Worm (Caenorhabditis elegans) whole organism, L1 larva: ENCODE results near the gene hmit-1.3.

ENCODE experiments used
- C16A3.4 ChIP-seq: fragments of 150-350 bp; optimal IDR thresholded peaks from 2 replicates; lab custom pipeline; 2014; ENCODE audit warnings: missing biosample characterization, missing genetic modification characterization
- Y116A8C.19 ChIP-seq: sonication (generic microtip); optimal IDR thresholded peaks from 2 replicates; lab custom pipeline; 2016; ENCODE audit warnings: missing compliant biosample characterization, missing genetic modification characterization, borderline replicate concordance
- ama-1 ChIP-seq: fragments of 150-350 bp; optimal IDR thresholded peaks from 2 replicates; lab custom pipeline; 2014
- blmp-1 ChIP-seq: fragments of 150-350 bp; optimal IDR thresholded peaks from 2 replicates; lab custom pipeline; 2014; ENCODE audit warnings: missing biosample characterization, missing genetic modification characterization
- ceh-8 ChIP-seq: fragments of 200-800 bp; sonication (Bioruptor generic); optimal IDR thresholded peaks from 2 replicates; lab custom pipeline; 2018; ENCODE audit warnings: mild to moderate bottlenecking, missing genetic modification characterization, moderate library complexity, missing compliant biosample characterization
- ceh-82 ChIP-seq, 3 experiments: fragments of 150-350 bp in 1 of 3; sonication (generic microtip) in 2 of 3; optimal IDR thresholded peaks; 2 replicates each; lab custom pipeline; 2014 to 2017; ENCODE audit warnings: missing biosample characterization in 3 of 3, missing genetic modification characterization in 3 of 3
- ceh-90 ChIP-seq: sonication (generic microtip); optimal IDR thresholded peaks from 2 replicates; lab custom pipeline; 2016; ENCODE audit warnings: missing genetic modification characterization, missing compliant biosample characterization
- dsc-1 ChIP-seq: sonication (generic microtip); optimal IDR thresholded peaks from 2 replicates; lab custom pipeline; 2016; ENCODE audit warnings: mild to moderate bottlenecking, missing genetic modification characterization, missing compliant biosample characterization
- efl-1 ChIP-seq, 4 experiments: fragments of 150-350 bp; optimal IDR thresholded peaks in 3 of 4; peaks in 1 of 4; 1 replicate in 1 of 4; 2 replicates in 3 of 4; lab custom pipeline; 2014; ENCODE audit warnings: missing biosample characterization in 2 of 4, missing genetic modification characterization in 2 of 4, missing genetic modification reagents in 2 of 4
- efl-3 ChIP-seq: fragments of 200-800 bp; sonication (Bioruptor generic); optimal IDR thresholded peaks from 2 replicates; lab custom pipeline; 2018; ENCODE audit warnings: mild to moderate bottlenecking, missing genetic modification characterization, missing compliant biosample characterization
- egl-13 ChIP-seq: sonication (generic microtip); optimal IDR thresholded peaks from 2 replicates; lab custom pipeline; 2016; ENCODE audit warnings: missing genotype, missing genetic modification reagents, missing genetic modification characterization, missing compliant biosample characterization
- egl-27 ChIP-seq, 2 experiments: fragments of 150-350 bp in 1 of 2; sonication (generic microtip); optimal IDR thresholded peaks; 3 replicates each; lab custom pipeline; 2017 to 2018; ENCODE audit warnings: missing biosample characterization in 2 of 2, missing genetic modification characterization in 2 of 2, missing genetic modification reagents in 2 of 2
- elt-2 ChIP-seq: sonication (generic microtip); optimal IDR thresholded peaks from 2 replicates; lab custom pipeline; 2016; ENCODE audit warnings: missing genetic modification characterization, mild to moderate bottlenecking, inconsistent platforms, missing compliant biosample characterization, missing genetic modification reagents
- ets-5 ChIP-seq: fragments of 200-800 bp; sonication (Bioruptor generic); IDR thresholded peaks from 2 replicates; pipeline ENCODE4 v1.3.6; 2022; ENCODE audit warnings: missing genetic modification characterization, missing compliant biosample characterization
- fkh-8 ChIP-seq: sonication (generic microtip); optimal IDR thresholded peaks from 2 replicates; lab custom pipeline; 2016; ENCODE audit warnings: mild to moderate bottlenecking, missing genetic modification characterization, missing compliant biosample characterization
- fos-1 ChIP-seq: fragments of 150-350 bp; optimal IDR thresholded peaks from 2 replicates; lab custom pipeline; 2014; ENCODE audit warnings: missing biosample characterization, missing genetic modification characterization
- hlh-17 ChIP-seq: fragments of 200-800 bp; sonication (Bioruptor generic); optimal IDR thresholded peaks from 2 replicates; lab custom pipeline; 2018; ENCODE audit warnings: missing genetic modification characterization, mild to moderate bottlenecking, missing compliant biosample characterization, moderate library complexity, borderline replicate concordance
- irx-1 ChIP-seq: sonication (generic microtip); optimal IDR thresholded peaks from 2 replicates; lab custom pipeline; 2016; ENCODE audit warnings: missing genetic modification characterization, missing compliant biosample characterization
- jun-1 ChIP-seq: fragments of 150-350 bp; optimal IDR thresholded peaks from 2 replicates; lab custom pipeline; 2014; ENCODE audit warnings: missing biosample characterization, missing genetic modification reagents, missing genetic modification characterization
- lin-14 ChIP-seq: fragments of 200-800 bp; sonication (Bioruptor generic); optimal IDR thresholded peaks from 2 replicates; lab custom pipeline; 2018; ENCODE audit warnings: mild to moderate bottlenecking, missing genetic modification characterization, moderate library complexity, missing compliant biosample characterization
- lin-35 ChIP-seq, 2 experiments: fragments of 150-350 bp; optimal IDR thresholded peaks; 2 replicates each; lab custom pipeline; 2014; ENCODE audit warnings: missing biosample characterization in 2 of 2, missing genetic modification characterization in 2 of 2, missing genetic modification reagents in 2 of 2
- lir-3 ChIP-seq: sonication (generic microtip); optimal IDR thresholded peaks from 2 replicates; lab custom pipeline; 2016; ENCODE audit warnings: mild to moderate bottlenecking, missing genetic modification characterization, moderate library complexity, missing compliant biosample characterization; ENCODE audit not compliant: poor library complexity
- lsy-2 ChIP-seq, 2 experiments: fragments of 150-350 bp; optimal IDR thresholded peaks; 2 replicates each; lab custom pipeline; 2014; ENCODE audit warnings: missing biosample characterization in 2 of 2, missing genetic modification characterization in 2 of 2
- mab-9 ChIP-seq: fragments of 200-800 bp; sonication (Bioruptor generic); IDR thresholded peaks from 2 replicates; pipeline ENCODE4 v1.3.6; 2022; ENCODE audit warnings: missing genetic modification reagents, missing genetic modification characterization, missing compliant biosample characterization
- nhr-12 ChIP-seq: sonication (generic microtip); optimal IDR thresholded peaks from 2 replicates; lab custom pipeline; 2017; ENCODE audit warnings: missing biosample characterization, missing genetic modification characterization
- nhr-47 ChIP-seq: sonication (generic microtip); optimal IDR thresholded peaks from 2 replicates; lab custom pipeline; 2016; ENCODE audit warnings: mild to moderate bottlenecking, missing genetic modification characterization, moderate library complexity, missing compliant biosample characterization
- nhr-71 ChIP-seq: sonication (generic microtip); optimal IDR thresholded peaks from 2 replicates; lab custom pipeline; 2016; ENCODE audit warnings: mild to moderate bottlenecking, missing genetic modification characterization, moderate library complexity, missing compliant biosample characterization
- nhr-77 ChIP-seq: fragments of 150-350 bp; optimal IDR thresholded peaks from 2 replicates; lab custom pipeline; 2014; ENCODE audit warnings: missing biosample characterization, missing genetic modification characterization
- pax-3 ChIP-seq: fragments of 200-800 bp; sonication (Bioruptor generic); optimal IDR thresholded peaks from 2 replicates; lab custom pipeline; 2018; ENCODE audit warnings: mild to moderate bottlenecking, missing genetic modification characterization, moderate library complexity, missing compliant biosample characterization
- rnt-1 ChIP-seq: sonication (generic microtip); optimal IDR thresholded peaks from 2 replicates; lab custom pipeline; 2016; ENCODE audit warnings: mild to moderate bottlenecking, missing genetic modification characterization, moderate library complexity, missing compliant biosample characterization
- snpc-4 ChIP-seq: fragments of 150-350 bp; optimal IDR thresholded peaks from 2 replicates; lab custom pipeline; 2014; ENCODE audit warnings: missing biosample characterization, missing genetic modification characterization
- snu-23 ChIP-seq: sonication (generic microtip); optimal IDR thresholded peaks from 2 replicates; lab custom pipeline; 2016; ENCODE audit warnings: missing genetic modification characterization, missing compliant biosample characterization
- sptf-1 ChIP-seq: fragments of 150-350 bp; optimal IDR thresholded peaks from 2 replicates; lab custom pipeline; 2014; ENCODE audit warnings: missing biosample characterization, missing genetic modification characterization
- swsn-7 ChIP-seq: sonication (generic microtip); optimal IDR thresholded peaks from 2 replicates; lab custom pipeline; 2016; ENCODE audit warnings: missing genetic modification characterization, missing compliant biosample characterization
- tbx-2 ChIP-seq: sonication (generic microtip); optimal IDR thresholded peaks from 2 replicates; lab custom pipeline; 2016; ENCODE audit warnings: missing genetic modification characterization, missing compliant biosample characterization
- tlp-1 ChIP-seq: fragments of 150-350 bp; optimal IDR thresholded peaks from 2 replicates; lab custom pipeline; 2014; ENCODE audit warnings: missing biosample characterization, missing genetic modification characterization
- unc-30 ChIP-seq: sonication (generic microtip); optimal IDR thresholded peaks from 2 replicates; lab custom pipeline; 2017; ENCODE audit warnings: missing biosample characterization, missing genetic modification characterization
- vab-15 ChIP-seq: sonication (generic microtip); optimal IDR thresholded peaks from 2 replicates; lab custom pipeline; 2017; ENCODE audit warnings: missing genotype, mild to moderate bottlenecking, missing genetic modification characterization, missing compliant biosample characterization
- zag-1 ChIP-seq: fragments of 150-350 bp; optimal IDR thresholded peaks from 2 replicates; lab custom pipeline; 2014; ENCODE audit warnings: missing biosample characterization, missing genetic modification characterization
- ztf-11 ChIP-seq, 2 experiments: sonication (generic microtip); optimal IDR thresholded peaks; 2 replicates each; lab custom pipeline; 2016 to 2017; ENCODE audit warnings: missing genetic modification characterization in 2 of 2, missing biosample characterization in 1 of 2, missing compliant biosample characterization in 1 of 2

hmit-1.3 gene

DNA sequence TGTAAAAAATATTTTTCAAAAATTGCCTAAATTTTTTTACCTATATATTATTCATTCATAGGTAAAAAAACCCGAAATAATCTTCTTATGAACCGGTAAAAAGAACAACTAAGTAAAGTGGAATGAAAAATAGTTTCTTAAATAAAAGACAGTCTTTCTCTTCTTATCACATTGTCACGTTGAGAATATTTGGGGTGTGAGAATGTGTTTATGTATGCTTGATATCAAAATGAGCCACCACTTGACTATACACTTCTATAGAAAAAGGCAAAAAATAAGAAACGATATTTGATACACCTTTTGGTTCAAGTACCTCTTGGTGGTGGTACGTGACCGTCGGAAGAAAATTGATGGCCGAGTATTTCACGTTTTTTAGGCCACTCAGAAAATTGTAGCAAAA is at the start of gene hmit-1.3:
Gene hmit-1.3, minus strand, starts transcription at position 103 of the 400 bp plus-strand sequence.
- TF ChIP-seq hlh-17 (GFP tag; lab: Kevin White, UChicago): no peak
- TF ChIP-seq lin-35 (GFP tag; optimal IDR thresholded peaks at IDR 0.05; lab: Kevin White, UChicago): peak in 1 of 2 experiments; percentile 9

DNA sequence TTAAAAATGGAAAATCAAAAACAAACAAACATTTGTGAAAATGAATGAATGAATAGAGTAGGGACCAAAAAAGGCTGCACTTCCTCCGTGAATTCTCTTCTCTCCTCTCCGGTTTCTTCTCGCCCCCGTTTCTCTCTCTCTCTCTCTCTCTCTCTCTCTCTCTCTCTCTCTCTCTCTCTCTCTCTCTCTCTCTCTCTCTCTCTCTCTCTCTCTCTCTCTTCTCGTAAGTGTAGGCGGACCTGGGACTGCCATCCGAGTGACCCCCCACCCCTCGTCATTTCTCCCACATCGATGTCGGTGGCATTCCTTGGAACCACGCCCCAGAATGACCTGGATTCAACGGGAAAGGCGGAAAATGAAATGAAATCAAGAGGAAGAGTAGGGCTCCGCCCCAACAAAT is 47.4 kb upstream of the hmit-1.3 start:
- TF ChIP-seq nhr-12 (tag; lab: Kevin White, UChicago) (no peak), lin-14 (GFP tag; lab: Kevin White, UChicago) (peak; percentile 52), efl-1 (optimal IDR thresholded peaks at IDR 0.05; lab: Kevin White, UChicago) (peak; percentile 1 to 7), efl-1 (GFP tag; optimal IDR thresholded peaks at IDR 0.05 in 1 of 2; lab: Kevin White, UChicago) (no peak), mab-9 (GFP tag; lab: Robert Waterston, UW) (0 out of 2 replicates have a peak, but pooled peaks have one; percentile 30)
- TF ChIP-seq, all 84 proteins: peak for 3

DNA sequence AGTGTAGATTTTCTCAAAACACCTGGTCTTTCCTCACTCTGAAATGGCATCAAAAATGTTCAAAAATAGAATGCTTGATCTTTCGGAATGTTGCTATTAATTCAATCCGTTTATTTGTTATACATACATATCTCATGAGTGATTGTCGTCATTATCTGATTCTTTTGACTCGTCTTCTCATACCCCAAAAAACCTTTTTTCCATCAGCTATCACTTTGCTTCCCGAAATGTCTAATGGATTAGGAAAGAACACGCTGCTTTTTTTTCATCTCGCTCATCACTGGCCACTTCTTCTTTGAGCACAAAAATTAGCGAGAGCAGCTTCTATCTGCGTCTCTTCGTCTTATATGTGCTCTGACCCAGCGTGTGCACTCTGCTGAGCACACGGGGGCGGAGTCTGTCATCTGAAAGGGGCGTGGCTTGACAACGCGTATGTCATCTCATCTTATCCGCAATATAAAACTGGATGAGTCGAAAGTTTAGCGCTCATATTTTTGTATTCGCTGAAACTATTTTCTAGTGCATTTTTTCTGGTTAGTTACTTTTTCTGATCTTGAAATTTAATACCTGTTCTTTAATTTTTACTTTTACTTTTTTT is 45.5 kb upstream of the hmit-1.3 start:
- TF ChIP-seq lin-14 (GFP tag; lab: Kevin White, UChicago) (peak; percentile 5), tlp-1 (tag; lab: Kevin White, UChicago) (no peak), unc-30 (tag; lab: Kevin White, UChicago) (no peak), ztf-11 (tag; optimal IDR thresholded peaks at IDR 0.05; lab: Kevin White, UChicago) (no peak), jun-1 (tag; lab: Kevin White, UChicago) (no peak), snu-23 (no peak), egl-13 (tag; lab: Kevin White, UChicago) (peak; percentile 32), C16A3.4 (tag; lab: Kevin White, UChicago) (no peak), dsc-1 (tag; lab: Kevin White, UChicago) (peak; percentile 42), irx-1 (tag; lab: Kevin White, UChicago) (no peak), rnt-1 (tag; lab: Kevin White, UChicago) (no peak), swsn-7 (tag; lab: Kevin White, UChicago) (no peak), ceh-90 (tag; lab: Kevin White, UChicago) (no peak), snpc-4 (no peak), nhr-47 (tag; lab: Kevin White, UChicago) (peak; percentile 12), ama-1 (no peak), pax-3 (tag; lab: Kevin White, UChicago) (peak; percentile 97), fkh-8 (tag; lab: Kevin White, UChicago) (no peak), Y116A8C.19 (tag; lab: Kevin White, UChicago) (no peak)
- TF ChIP-seq, all 84 proteins: peak for 5

ce11 chrIII:3562276-3562675 is 42.9 kb upstream of the hmit-1.3 start:
- no peak for TF ChIP-seq lir-3
- TF ChIP-seq sptf-1 (tag; lab: Kevin White, UChicago): peak; percentile 6

ce11 chrIII:3560235-3560634 is 40.8 kb upstream of the hmit-1.3 start:
- peak; percentile 21 for TF ChIP-seq nhr-47 (tag; lab: Kevin White, UChicago)
- peak in 1 of 2 experiments; percentile 20 for TF ChIP-seq efl-1 (optimal IDR thresholded peaks at IDR 0.05; lab: Kevin White, UChicago)
- TF ChIP-seq efl-1 (GFP tag; optimal IDR thresholded peaks at IDR 0.05 in 1 of 2; lab: Kevin White, UChicago): no peak
- TF ChIP-seq pax-3 (tag; lab: Kevin White, UChicago): no peak
- TF ChIP-seq egl-27 (tag; optimal IDR thresholded peaks at IDR 0.05; lab: Kevin White, UChicago): no peak
- TF ChIP-seq elt-2: no peak
- TF ChIP-seq tbx-2 (tag; lab: Kevin White, UChicago): peak; percentile 36
- TF ChIP-seq nhr-71 (tag; lab: Kevin White, UChicago): peak; percentile 69
- no peak for TF ChIP-seq ceh-82 (tag; optimal IDR thresholded peaks at IDR 0.05; lab: Kevin White, UChicago)
- no peak for TF ChIP-seq ets-5 (GFP tag; lab: Robert Waterston, UW)
- TF ChIP-seq efl-3 (GFP tag; lab: Kevin White, UChicago): no peak
- no peak for TF ChIP-seq tlp-1 (tag; lab: Kevin White, UChicago)
- TF ChIP-seq Y116A8C.19 (tag; lab: Kevin White, UChicago): no peak
- no peak for TF ChIP-seq C16A3.4 (tag; lab: Kevin White, UChicago)
- TF ChIP-seq ceh-90 (tag; lab: Kevin White, UChicago): no peak
- peak; percentile 22 for TF ChIP-seq ceh-8
- TF ChIP-seq fkh-8 (tag; lab: Kevin White, UChicago): peak; percentile 19
- no peak for TF ChIP-seq fos-1 (tag; lab: Kevin White, UChicago)
- peak in 1 of 2 experiments; percentile 42 for TF ChIP-seq lsy-2 (tag; optimal IDR thresholded peaks at IDR 0.05; lab: Kevin White, UChicago)
- TF ChIP-seq irx-1 (tag; lab: Kevin White, UChicago): no peak
- no peak for TF ChIP-seq vab-15
- TF ChIP-seq nhr-12 (tag; lab: Kevin White, UChicago): no peak
- no peak for TF ChIP-seq hlh-17 (GFP tag; lab: Kevin White, UChicago)
- TF ChIP-seq blmp-1 (tag; lab: Kevin White, UChicago): no peak
- TF ChIP-seq nhr-77 (tag; lab: Kevin White, UChicago): no peak
- TF ChIP-seq lin-14 (GFP tag; lab: Kevin White, UChicago): peak; percentile 83
- TF ChIP-seq lir-3: no peak
- TF ChIP-seq zag-1 (tag; lab: Kevin White, UChicago): no peak
- no peak for TF ChIP-seq lin-35 (GFP tag; optimal IDR thresholded peaks at IDR 0.05; lab: Kevin White, UChicago)
